Fruit fly (Drosophila melanogaster) whole organism, pupa: ENCODE data around the gene CG32054.

ENCODE experiments used
- CG10348 ChIP-seq: fragments of 200-800 bp; sonication (Bioruptor generic); IDR thresholded peaks from 2 replicates; pipeline ENCODE4 v1.3.6; 2022; ENCODE audit warnings: missing biosample characterization, missing genetic modification characterization
- CG12605 ChIP-seq: fragments of 200-800 bp; sonication (Bioruptor generic); IDR thresholded peaks from 2 replicates; pipeline ENCODE4 v1.3.6; 2022; ENCODE audit warnings: missing biosample characterization, missing genetic modification characterization
- CG13204 ChIP-seq: fragments of 200-800 bp; sonication (Bioruptor generic); optimal IDR thresholded peaks from 2 replicates; lab custom pipeline; 2018; ENCODE audit warnings: missing biosample characterization, mild to moderate bottlenecking, missing genetic modification characterization, moderate library complexity
- CG14655 ChIP-seq: fragments of 200-800 bp; sonication (Bioruptor generic); optimal IDR thresholded peaks from 3 replicates; lab custom pipeline; 2017; ENCODE audit warnings: mild to moderate bottlenecking, missing biosample characterization, missing genetic modification reagents, missing genetic modification characterization
- CG15710 ChIP-seq: fragments of 200-800 bp; sonication (Bioruptor generic); optimal IDR thresholded peaks from 2 replicates; lab custom pipeline; 2018; ENCODE audit warnings: missing biosample characterization, mild to moderate bottlenecking, missing genetic modification characterization, moderate library complexity
- CG17806 ChIP-seq: fragments of 200-800 bp; sonication (Bioruptor generic); optimal IDR thresholded peaks from 2 replicates; lab custom pipeline; 2018; ENCODE audit warnings: missing biosample characterization, mild to moderate bottlenecking, missing genetic modification characterization, moderate library complexity
- CG32121 ChIP-seq: fragments of 200-800 bp; sonication (Bioruptor generic); IDR thresholded peaks from 2 replicates; pipeline ENCODE4 v1.3.6; 2022; ENCODE audit warnings: missing biosample characterization, missing genetic modification characterization
- CG34367 ChIP-seq: fragments of 200-800 bp; sonication (Bioruptor generic); optimal IDR thresholded peaks from 2 replicates; lab custom pipeline; 2018; ENCODE audit warnings: missing biosample characterization, mild to moderate bottlenecking, missing genetic modification characterization
- CG4496 ChIP-seq: fragments of 200-800 bp; sonication (Bioruptor generic); IDR thresholded peaks from 3 replicates; pipeline ENCODE4 v1.3.6; 2022; ENCODE audit warnings: missing biosample characterization, missing genetic modification characterization
- CG8159 ChIP-seq: fragments of 200-800 bp; sonication (Bioruptor generic); optimal IDR thresholded peaks from 3 replicates; lab custom pipeline; 2018; ENCODE audit warnings: missing biosample characterization, mild to moderate bottlenecking, missing genetic modification characterization, moderate library complexity
- CG8301 ChIP-seq: fragments of 200-800 bp; sonication (Bioruptor generic); optimal IDR thresholded peaks from 2 replicates; lab custom pipeline; 2018; ENCODE audit warnings: missing biosample characterization, mild to moderate bottlenecking, missing genetic modification characterization
- CG9948 ChIP-seq: fragments of 200-800 bp; sonication (Bioruptor generic); optimal IDR thresholded peaks from 2 replicates; lab custom pipeline; 2018; ENCODE audit warnings: missing biosample characterization, mild to moderate bottlenecking, missing genetic modification characterization, moderate library complexity
- D1 ChIP-seq: fragments of 200-800 bp; sonication (Bioruptor generic); optimal IDR thresholded peaks from 2 replicates; lab custom pipeline; 2018; ENCODE audit warnings: missing biosample characterization, mild to moderate bottlenecking, missing genetic modification characterization, moderate library complexity
- EcR ChIP-seq: fragments of 200-800 bp; sonication (Bioruptor generic); optimal IDR thresholded peaks from 3 replicates; lab custom pipeline; 2019; ENCODE audit warnings: missing biosample characterization, missing genetic modification characterization, mild to moderate bottlenecking, moderate library complexity, missing genetic modification reagents
- Ets98B ChIP-seq: fragments of 200-800 bp; sonication (Bioruptor generic); IDR thresholded peaks from 2 replicates; pipeline ENCODE4 v1.3.6; 2022; ENCODE audit warnings: missing biosample characterization, missing genetic modification characterization
- Pif1A ChIP-seq: fragments of 200-800 bp; sonication (Bioruptor generic); optimal IDR thresholded peaks from 3 replicates; lab custom pipeline; 2016; ENCODE audit warnings: missing biosample characterization, missing genetic modification characterization
- Pif1B ChIP-seq: fragments of 200-800 bp; sonication (Bioruptor generic); optimal IDR thresholded peaks from 3 replicates; lab custom pipeline; 2016; ENCODE audit warnings: missing biosample characterization, missing genetic modification characterization
- Snoo ChIP-seq: fragments of 200-800 bp; sonication (Bioruptor generic); optimal IDR thresholded peaks from 3 replicates; lab custom pipeline; 2017; ENCODE audit warnings: missing biosample characterization, mild to moderate bottlenecking, missing genetic modification characterization, inconsistent platforms
- fd96Ca ChIP-seq: fragments of 200-800 bp; sonication (Bioruptor generic); IDR thresholded peaks from 3 replicates; pipeline ENCODE4 v1.3.6; 2022; ENCODE audit warnings: missing biosample characterization, missing genetic modification characterization
- gl ChIP-seq: fragments of 200-800 bp; sonication (Bioruptor generic); optimal IDR thresholded peaks from 2 replicates; lab custom pipeline; 2018; ENCODE audit warnings: missing biosample characterization, mild to moderate bottlenecking, missing genetic modification characterization
- rn ChIP-seq: fragments of 200-800 bp; sonication (Bioruptor generic); IDR thresholded peaks from 2 replicates; pipeline ENCODE4 v1.3.6; 2022; ENCODE audit warnings: missing biosample characterization, missing genetic modification characterization

CG32054 gene

dm6 chr3L:10094722-10095121 lies at the start of gene CG32054:
Gene CG32054, minus strand, starts transcription at chr3L:10094738.
- TF ChIP-seq Pif1B (GFP tag; lab: Kevin White, UChicago) (no peak), Snoo (tag; lab: Kevin White, UChicago) (no peak), Ets98B (GFP tag; lab: Robert Waterston, UW) (no peak)

dm6 chr3L:10110379-10110778 lies 15.8 kb upstream of the CG32054 start:
- no peak for TF ChIP-seq EcR (GFP tag; lab: Kevin White, UChicago)
- TF ChIP-seq CG8159 = peak; percentile 34
- TF ChIP-seq CG14655 (GFP tag; lab: Kevin White, UChicago) = peak; percentile 57
- TF ChIP-seq fd96Ca (GFP tag; lab: Robert Waterston, UW) = no peak
- peak; percentile 33 for TF ChIP-seq CG8301

dm6 chr3L:10105820-10106219 lies 11.3 kb upstream of the CG32054 start:
- TF ChIP-seq gl (no peak), CG34367 (tag; lab: Kevin White, UChicago) (no peak), Snoo (tag; lab: Kevin White, UChicago) (no peak), CG32121 (GFP tag; lab: Robert Waterston, UW) (no peak), Ets98B (GFP tag; lab: Robert Waterston, UW) (no peak), CG10348 (GFP tag; lab: Robert Waterston, UW) (no peak), CG9948 (tag; lab: Kevin White, UChicago) (no peak), Pif1A (no peak), fd96Ca (GFP tag; lab: Robert Waterston, UW) (no peak), CG13204 (GFP tag; lab: Kevin White, UChicago) (no peak), Pif1B (GFP tag; lab: Kevin White, UChicago) (no peak), CG17806 (tag; lab: Kevin White, UChicago) (no peak), CG8301 (no peak), CG8159 (no peak), CG4496 (GFP tag; lab: Robert Waterston, UW) (no peak), EcR (GFP tag; lab: Kevin White, UChicago) (no peak), CG15710 (tag; lab: Kevin White, UChicago) (no peak)

- no peak for TF ChIP-seq CG4496 (GFP tag; lab: Robert Waterston, UW)
- no peak for TF ChIP-seq CG8159
- no peak for TF ChIP-seq CG12605
- no peak for TF ChIP-seq fd96Ca (GFP tag; lab: Robert Waterston, UW)
- TF ChIP-seq Pif1A = no peak
- TF ChIP-seq CG10348 (GFP tag; lab: Robert Waterston, UW) = no peak
- TF ChIP-seq, all 21 proteins: peak for 0
These were observed 6.2 kb upstream of the CG32054 start, which contains the start of gene CG42826 for dm6 chr3L:10100781-10101180. Gene CG42826, minus strand, starts transcription at chr3L:10100881.

- no peak for TF ChIP-seq CG14655 (GFP tag; lab: Kevin White, UChicago)
- TF ChIP-seq CG8301 = no peak
- TF ChIP-seq CG4496 (GFP tag; lab: Robert Waterston, UW) = no peak
- no peak for TF ChIP-seq Snoo (tag; lab: Kevin White, UChicago)
- no peak for TF ChIP-seq CG8159
- no peak for TF ChIP-seq CG34367 (tag; lab: Kevin White, UChicago)
- no peak for TF ChIP-seq CG10348 (GFP tag; lab: Robert Waterston, UW)
- TF ChIP-seq fd96Ca (GFP tag; lab: Robert Waterston, UW) = no peak
- no peak for TF ChIP-seq gl
- TF ChIP-seq CG9948 (tag; lab: Kevin White, UChicago) = no peak
- no peak for TF ChIP-seq Ets98B (GFP tag; lab: Robert Waterston, UW)
- TF ChIP-seq rn (GFP tag; lab: Robert Waterston, UW) = no peak
- no peak for TF ChIP-seq CG13204 (GFP tag; lab: Kevin White, UChicago)
- no peak for TF ChIP-seq CG17806 (tag; lab: Kevin White, UChicago)
- no peak for TF ChIP-seq CG32121 (GFP tag; lab: Robert Waterston, UW)
- TF ChIP-seq Pif1B (GFP tag; lab: Kevin White, UChicago) = no peak
- no peak for TF ChIP-seq Pif1A
- TF ChIP-seq D1 (tag; lab: Kevin White, UChicago) = no peak
- TF ChIP-seq, all 21 proteins: peak for 0
These were observed 3.5 kb upstream of the CG32054 start, which contains the start of gene Srg2 for dm6 chr3L:10098015-10098414. Gene Srg2, minus strand, starts transcription at chr3L:10098115.

- TF ChIP-seq CG13204 (GFP tag; lab: Kevin White, UChicago) (no peak), CG9948 (tag; lab: Kevin White, UChicago) (no peak), CG4496 (GFP tag; lab: Robert Waterston, UW) (no peak), EcR (GFP tag; lab: Kevin White, UChicago) (no peak), CG32121 (GFP tag; lab: Robert Waterston, UW) (no peak), rn (GFP tag; lab: Robert Waterston, UW) (no peak), CG15710 (tag; lab: Kevin White, UChicago) (no peak), gl (no peak), Ets98B (GFP tag; lab: Robert Waterston, UW) (no peak), fd96Ca (GFP tag; lab: Robert Waterston, UW) (no peak), CG10348 (GFP tag; lab: Robert Waterston, UW) (no peak), CG14655 (GFP tag; lab: Kevin White, UChicago) (no peak), Snoo (tag; lab: Kevin White, UChicago) (no peak)
These were observed 2.1 kb downstream of the CG32054 start, which contains the start of gene CG32053 for dm6 chr3L:10092278-10092903. Gene CG32053, minus strand, starts transcription at chr3L:10092346.
